Worm (Caenorhabditis elegans) whole organism, late embryonic: ENCODE results near the gene rei-2.

Source experiments
- C08G9.2 ChIP-seq: sonication (generic microtip); optimal IDR thresholded peaks from 2 replicates; lab custom pipeline; 2016; ENCODE audit warnings: mild to moderate bottlenecking, missing genetic modification characterization, moderate library complexity, missing compliant biosample characterization
- C38D4.7 ChIP-seq: fragments of 200-800 bp; sonication (Bioruptor generic); optimal IDR thresholded peaks from 2 replicates; lab custom pipeline; 2018; ENCODE audit warnings: mild to moderate bottlenecking, missing genetic modification characterization, moderate library complexity, missing compliant biosample characterization
- F13H6.1 ChIP-seq: sonication (generic microtip); optimal IDR thresholded peaks from 2 replicates; lab custom pipeline; 2016; ENCODE audit warnings: missing genetic modification characterization, missing compliant biosample characterization
- K09A11.1 ChIP-seq: sonication (generic microtip); optimal IDR thresholded peaks from 2 replicates; lab custom pipeline; 2017; ENCODE audit warnings: antibody characterized with exemption, mild to moderate bottlenecking, missing genetic modification characterization, missing compliant biosample characterization; ENCODE audit not compliant: insufficient read depth
- ama-1 ChIP-seq: fragments of 150-350 bp; optimal IDR thresholded peaks from 2 replicates; lab custom pipeline; 2014
- ceh-18 ChIP-seq: sonication (generic microtip); optimal IDR thresholded peaks from 2 replicates; lab custom pipeline; 2016; ENCODE audit warnings: missing genetic modification characterization, missing compliant biosample characterization
- ceh-24 ChIP-seq: sonication (generic microtip); optimal IDR thresholded peaks from 2 replicates; lab custom pipeline; 2016; ENCODE audit warnings: mild to moderate bottlenecking, missing genetic modification characterization, missing compliant biosample characterization
- ceh-30 ChIP-seq: fragments of 150-350 bp; optimal IDR thresholded peaks from 2 replicates; lab custom pipeline; 2014; ENCODE audit warnings: missing biosample characterization, missing genetic modification characterization
- ceh-34 ChIP-seq: sonication (generic microtip); optimal IDR thresholded peaks from 2 replicates; lab custom pipeline; 2016; ENCODE audit warnings: mild to moderate bottlenecking, missing genetic modification characterization, missing compliant biosample characterization
- ceh-45 ChIP-seq: fragments of 200-800 bp; sonication (Bioruptor generic); IDR thresholded peaks from 2 replicates; pipeline ENCODE4 v1.3.6; 2022; ENCODE audit warnings: missing genetic modification reagents, missing genetic modification characterization, missing compliant biosample characterization
- ceh-48 ChIP-seq: sonication (generic microtip); optimal IDR thresholded peaks from 2 replicates; lab custom pipeline; 2016; ENCODE audit warnings: missing genetic modification characterization, inconsistent platforms, missing compliant biosample characterization
- che-1 ChIP-seq: sonication (generic microtip); optimal IDR thresholded peaks from 2 replicates; lab custom pipeline; 2016; ENCODE audit warnings: mild to moderate bottlenecking, missing genetic modification characterization, missing compliant biosample characterization
- elt-2 ChIP-seq: sonication (generic microtip); optimal IDR thresholded peaks from 2 replicates; lab custom pipeline; 2016; ENCODE audit warnings: missing genetic modification reagents, missing genetic modification characterization, missing compliant biosample characterization
- elt-4 ChIP-seq: sonication (generic microtip); optimal IDR thresholded peaks from 2 replicates; lab custom pipeline; 2016; ENCODE audit warnings: missing genetic modification characterization, missing compliant biosample characterization
- ets-4 ChIP-seq: sonication (generic microtip); optimal IDR thresholded peaks from 2 replicates; lab custom pipeline; 2016; ENCODE audit warnings: missing genetic modification characterization, missing compliant biosample characterization
- fax-1 ChIP-seq: sonication (generic microtip); optimal IDR thresholded peaks from 2 replicates; lab custom pipeline; 2016; ENCODE audit warnings: missing genotype, missing genetic modification characterization, missing compliant biosample characterization
- fkh-10 ChIP-seq: fragments of 150-350 bp; optimal IDR thresholded peaks from 2 replicates; lab custom pipeline; 2014; ENCODE audit warnings: missing biosample characterization, missing genetic modification reagents, missing genetic modification characterization
- fkh-6 ChIP-seq: sonication (generic microtip); optimal IDR thresholded peaks from 2 replicates; lab custom pipeline; 2016; ENCODE audit warnings: missing genetic modification characterization, missing compliant biosample characterization
- gmeb-2 ChIP-seq: sonication (generic microtip); optimal IDR thresholded peaks from 2 replicates; lab custom pipeline; 2016; ENCODE audit warnings: missing genetic modification characterization, inconsistent platforms, missing compliant biosample characterization
- hlh-13 ChIP-seq: fragments of 200-800 bp; sonication (Bioruptor generic); optimal IDR thresholded peaks from 2 replicates; lab custom pipeline; 2018; ENCODE audit warnings: mild to moderate bottlenecking, missing genetic modification characterization, missing compliant biosample characterization
- hlh-15 ChIP-seq: sonication (generic microtip); optimal IDR thresholded peaks from 2 replicates; lab custom pipeline; 2016; ENCODE audit warnings: missing genetic modification characterization, missing compliant biosample characterization
- hlh-30 ChIP-seq: sonication (generic microtip); optimal IDR thresholded peaks from 2 replicates; lab custom pipeline; 2017; ENCODE audit warnings: antibody characterized with exemption, missing genetic modification characterization, missing compliant biosample characterization; ENCODE audit not compliant: insufficient read depth
- hlh-8 ChIP-seq: sonication (generic microtip); optimal IDR thresholded peaks from 2 replicates; lab custom pipeline; 2016; ENCODE audit warnings: missing genotype, missing genetic modification characterization, missing compliant biosample characterization
- lin-11 ChIP-seq: fragments of 200-800 bp; sonication (Bioruptor generic); optimal IDR thresholded peaks from 2 replicates; lab custom pipeline; 2018; ENCODE audit warnings: mild to moderate bottlenecking, missing genetic modification characterization, missing compliant biosample characterization
- nhr-11 ChIP-seq: fragments of 150-350 bp; optimal IDR thresholded peaks from 2 replicates; lab custom pipeline; 2014; ENCODE audit warnings: missing biosample characterization, missing genetic modification characterization
- pag-3 ChIP-seq: sonication (generic microtip); optimal IDR thresholded peaks from 2 replicates; lab custom pipeline; 2016; ENCODE audit warnings: missing compliant biosample characterization, missing genetic modification characterization, borderline replicate concordance
- pat-9 ChIP-seq: fragments of 200-800 bp; sonication (Bioruptor generic); optimal IDR thresholded peaks from 2 replicates; lab custom pipeline; 2018; ENCODE audit warnings: mild to moderate bottlenecking, missing genetic modification characterization, moderate library complexity, missing compliant biosample characterization
- pha-4 ChIP-seq: fragments of 150-350 bp; optimal IDR thresholded peaks from 2 replicates; lab custom pipeline; 2018; ENCODE audit warnings: missing biosample characterization, missing genetic modification reagents, missing genetic modification characterization
- pqm-1 ChIP-seq: sonication (generic microtip); optimal IDR thresholded peaks from 2 replicates; lab custom pipeline; 2016; ENCODE audit warnings: missing genetic modification characterization, missing compliant biosample characterization
- pros-1 ChIP-seq: fragments of 150-350 bp; optimal IDR thresholded peaks from 2 replicates; lab custom pipeline; 2014; ENCODE audit warnings: missing biosample characterization, missing genetic modification reagents, missing genetic modification characterization
- sox-2 ChIP-seq: fragments of 200-800 bp; sonication (Bioruptor generic); IDR thresholded peaks from 2 replicates; pipeline ENCODE4 v1.3.6; 2022; ENCODE audit warnings: missing genetic modification reagents, missing genetic modification characterization, missing compliant biosample characterization
- sox-4 ChIP-seq: sonication (generic microtip); optimal IDR thresholded peaks from 2 replicates; lab custom pipeline; 2017; ENCODE audit warnings: mild to moderate bottlenecking, missing genetic modification characterization, inconsistent platforms, missing compliant biosample characterization
- ttx-3 ChIP-seq: sonication (generic microtip); optimal IDR thresholded peaks from 2 replicates; lab custom pipeline; 2016; ENCODE audit warnings: missing genetic modification reagents, missing genetic modification characterization, missing compliant biosample characterization
- unc-3 ChIP-seq, 2 experiments: fragments of 200-800 bp in 1 of 2; sonication (Bioruptor generic) in 1 of 2; sonication (generic microtip) in 1 of 2; conservative IDR thresholded peaks in 1 of 2; optimal IDR thresholded peaks in 1 of 2; 2 replicates each; pipeline versions ENCODE4 v1.3.6 to Lab custom; 2016 to 2022; ENCODE audit warnings: missing compliant biosample characterization in 2 of 2, missing genetic modification characterization in 2 of 2, missing genetic modification reagents in 1 of 2
- unc-55 ChIP-seq: sonication (generic microtip); optimal IDR thresholded peaks from 2 replicates; lab custom pipeline; 2017; ENCODE audit warnings: missing biosample characterization, missing genetic modification reagents, missing genetic modification characterization
- unc-86 ChIP-seq: sonication (generic microtip); optimal IDR thresholded peaks from 2 replicates; lab custom pipeline; 2016; ENCODE audit warnings: missing genetic modification characterization, missing compliant biosample characterization

rei-2 gene

DNA sequence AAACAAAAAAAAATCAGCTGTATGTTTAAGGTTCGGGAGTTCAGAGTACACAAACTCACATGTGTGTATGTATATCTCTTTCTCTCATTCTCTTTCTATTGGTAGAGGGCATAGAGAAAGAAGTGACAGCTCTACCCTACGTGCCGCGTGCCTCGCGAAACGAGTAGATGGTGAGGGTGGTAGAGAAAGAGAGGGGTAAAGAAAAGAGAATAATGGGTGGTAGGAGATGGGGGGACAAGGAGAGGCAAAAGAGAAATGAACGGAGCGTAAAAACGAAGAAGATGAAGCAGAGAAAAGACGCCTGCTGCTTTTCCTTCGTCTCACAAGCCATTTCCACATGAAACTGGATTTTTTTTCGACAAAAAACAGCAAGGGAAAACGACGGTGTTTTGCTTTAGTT, 5.2 kb upstream of the rei-2 start (continued):
- TF ChIP-seq unc-55 (GFP tag; lab: Kevin White, UChicago), result peak; percentile 100
- no peak for TF ChIP-seq lin-11
- peak; percentile 86 for TF ChIP-seq hlh-8 (tag; lab: Kevin White, UChicago)
- TF ChIP-seq pha-4 (tag; lab: Kevin White, UChicago), result no peak
- TF ChIP-seq ttx-3 (tag; lab: Kevin White, UChicago), result no peak
- peak; percentile 7 for TF ChIP-seq K09A11.1
- TF ChIP-seq pros-1 (tag; lab: Kevin White, UChicago), result peak; percentile 79
- TF ChIP-seq pqm-1 (tag; lab: Kevin White, UChicago), result peak; percentile 55
- TF ChIP-seq elt-4 (tag; lab: Kevin White, UChicago), result no peak
- peak; percentile 43 for TF ChIP-seq fax-1 (tag; lab: Kevin White, UChicago)
- TF ChIP-seq pat-9 (tag; lab: Kevin White, UChicago), result no peak
- TF ChIP-seq C08G9.2 (tag; lab: Kevin White, UChicago), result peak; percentile 49
- peak; percentile 91 for TF ChIP-seq ceh-34
- TF ChIP-seq gmeb-2 (tag; lab: Kevin White, UChicago), result no peak
- TF ChIP-seq che-1 (tag; lab: Kevin White, UChicago), result no peak
- TF ChIP-seq fkh-6, result peak; percentile 1
- no peak for TF ChIP-seq unc-3 (GFP tag; conservative IDR thresholded peaks at IDR 0.05; lab: Robert Waterston, UW)
- peak; percentile 31 for TF ChIP-seq unc-3 (tag; optimal IDR thresholded peaks at IDR 0.05; lab: Kevin White, UChicago)
- no peak for TF ChIP-seq hlh-15 (tag; lab: Kevin White, UChicago)
- peak; percentile 70 for TF ChIP-seq sox-2 (GFP tag; lab: Robert Waterston, UW)
- no peak for TF ChIP-seq nhr-11 (tag; lab: Kevin White, UChicago)
- TF ChIP-seq ceh-18, result peak; percentile 99
- TF ChIP-seq ceh-30, result peak; percentile 59
- TF ChIP-seq ets-4 (tag; lab: Kevin White, UChicago), result peak; percentile 64
- TF ChIP-seq hlh-13 (GFP tag; lab: Kevin White, UChicago), result no peak

DNA sequence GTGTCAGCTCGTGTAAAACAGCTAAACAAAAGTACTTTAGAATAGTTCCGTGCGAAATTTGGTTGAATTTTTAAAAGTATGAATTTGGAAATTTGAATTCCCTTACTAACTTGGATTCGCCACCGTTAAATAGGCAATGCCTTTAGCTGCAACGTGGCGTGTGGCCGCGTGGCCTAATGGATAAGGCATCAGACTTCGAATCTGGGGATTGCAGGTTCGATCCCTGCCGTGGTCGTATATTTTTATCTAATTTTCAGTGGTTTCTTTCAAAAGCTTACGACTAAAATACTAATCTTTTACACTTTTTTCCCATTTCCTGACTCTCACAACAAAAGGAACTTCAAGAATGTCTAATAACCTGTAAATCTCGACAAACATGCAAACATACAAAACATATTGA, 1.7 kb upstream of the rei-2 start:
- TF ChIP-seq pag-3 (no peak), ceh-18 (no peak), sox-4 (tag; lab: Kevin White, UChicago) (no peak), unc-3 (GFP tag; conservative IDR thresholded peaks at IDR 0.05; lab: Robert Waterston, UW) (no peak), unc-3 (tag; optimal IDR thresholded peaks at IDR 0.05; lab: Kevin White, UChicago) (no peak), ceh-24 (tag; lab: Kevin White, UChicago) (no peak)

DNA sequence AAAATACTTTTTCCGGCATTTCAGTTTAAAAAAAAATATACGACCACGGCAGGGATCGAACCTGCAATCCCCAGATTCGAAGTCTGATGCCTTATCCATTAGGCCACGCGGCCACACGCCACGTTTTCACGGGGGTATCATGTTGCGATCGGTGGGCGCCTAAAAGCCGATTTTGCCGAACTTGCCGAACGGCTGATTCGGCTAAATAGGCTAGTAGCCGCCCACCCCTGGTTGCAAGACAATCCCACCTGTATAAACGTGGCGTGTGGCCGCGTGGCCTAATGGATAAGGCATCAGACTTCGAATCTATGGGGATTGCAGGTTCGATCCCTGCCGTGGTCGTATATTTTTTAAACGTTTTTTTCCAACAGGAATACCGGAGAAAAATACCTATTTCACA, 1.2 kb upstream of the rei-2 start:
- TF ChIP-seq pqm-1 (tag; lab: Kevin White, UChicago) (no peak), F13H6.1 (tag; lab: Kevin White, UChicago) (no peak), C08G9.2 (tag; lab: Kevin White, UChicago) (no peak), ceh-48 (no peak), gmeb-2 (tag; lab: Kevin White, UChicago) (no peak), ceh-45 (GFP tag; lab: Robert Waterston, UW) (no peak), hlh-15 (tag; lab: Kevin White, UChicago) (no peak), ama-1 (no peak), elt-2 (tag; lab: Kevin White, UChicago) (no peak), hlh-30 (no peak)

DNA sequence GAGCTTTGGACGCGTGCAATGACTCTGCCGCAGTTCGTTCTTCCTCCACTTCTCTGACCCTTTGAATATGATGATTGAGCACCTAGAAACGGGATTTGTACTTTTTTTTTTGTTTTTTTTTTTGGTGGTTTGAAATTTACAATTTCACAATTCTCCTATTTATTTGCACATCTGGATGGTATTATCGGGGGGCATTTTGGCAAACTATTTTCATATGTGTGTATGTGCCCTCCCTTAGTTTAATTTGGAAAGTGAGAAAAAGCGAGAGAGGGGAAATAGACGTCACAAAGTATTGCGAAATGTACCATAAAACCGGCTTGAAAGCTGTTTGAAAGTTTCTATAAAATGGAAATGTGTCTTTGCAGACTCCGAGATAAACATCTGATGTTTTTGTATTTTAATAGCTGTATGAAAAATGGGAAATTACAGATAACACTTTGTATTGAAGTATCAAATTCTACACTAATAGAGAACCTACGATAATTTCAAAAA, 1.5 kb downstream of the rei-2 start:
- TF ChIP-seq hlh-8 (tag; lab: Kevin White, UChicago) (peak; percentile 35), fkh-10 (no peak)

DNA sequence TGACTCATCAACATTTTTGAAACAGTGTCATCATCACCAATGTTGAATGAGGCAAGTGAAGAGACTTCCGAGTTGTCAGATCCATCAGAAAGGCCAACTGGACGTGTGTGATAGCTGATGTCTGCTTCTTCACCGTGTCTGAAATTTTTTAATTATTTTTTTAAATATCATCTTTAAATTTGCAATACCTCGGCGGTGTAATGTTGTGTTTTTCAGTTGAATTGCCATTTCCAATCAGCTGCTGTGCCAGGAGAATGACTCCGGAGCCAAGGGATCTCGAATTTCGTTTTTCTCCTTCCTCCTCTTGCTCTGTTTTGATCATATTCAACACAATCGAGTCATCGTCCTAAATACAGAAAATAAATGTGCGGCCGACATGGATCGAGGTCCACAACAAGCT, 2.9 kb downstream of the rei-2 start:
- TF ChIP-seq C38D4.7 (GFP tag; lab: Kevin White, UChicago), result no peak
- TF ChIP-seq unc-86, result no peak
- TF ChIP-seq, all 69 proteins: peak for 0
